Worm (Caenorhabditis elegans) whole organism, early embryonic: ENCODE measurements around the gene tbp-1.
"Not testable (repeated sequence)": the region's sequence is repeated elsewhere in the genome, so short reads cannot be mapped to it uniquely, and the experiment has no call there.

Experiments used
- B0310.2 ChIP-seq: sonication (generic microtip); optimal IDR thresholded peaks from 2 replicates; lab custom pipeline; 2016; ENCODE audit warnings: mild to moderate bottlenecking, missing genetic modification characterization, missing compliant biosample characterization
- ama-1 ChIP-seq: fragments of 150-350 bp; optimal IDR thresholded peaks from 2 replicates; lab custom pipeline; 2014
- flt-1 ChIP-seq: fragments of 200-800 bp; sonication (Bioruptor generic); IDR thresholded peaks from 2 replicates; pipeline ENCODE4 v1.3.6; 2022; ENCODE audit warnings: missing genetic modification characterization, missing compliant biosample characterization
- hnd-1 ChIP-seq: sonication (generic microtip); optimal IDR thresholded peaks from 2 replicates; lab custom pipeline; 2016; ENCODE audit warnings: missing genetic modification characterization, missing compliant biosample characterization
- scrt-1 ChIP-seq: fragments of 200-800 bp; sonication (Bioruptor generic); IDR thresholded peaks from 2 replicates; pipeline ENCODE4 v1.3.6; 2022; ENCODE audit warnings: missing genetic modification characterization, missing compliant biosample characterization
- sea-1 ChIP-seq: fragments of 200-800 bp; sonication (Bioruptor generic); conservative IDR thresholded peaks from 2 replicates; pipeline ENCODE4 v1.3.6; 2022; ENCODE audit warnings: missing genetic modification characterization, missing compliant biosample characterization
- tra-4 ChIP-seq: sonication (generic microtip); optimal IDR thresholded peaks from 2 replicates; lab custom pipeline; 2017; ENCODE audit warnings: missing genetic modification characterization, missing compliant biosample characterization

DNA sequence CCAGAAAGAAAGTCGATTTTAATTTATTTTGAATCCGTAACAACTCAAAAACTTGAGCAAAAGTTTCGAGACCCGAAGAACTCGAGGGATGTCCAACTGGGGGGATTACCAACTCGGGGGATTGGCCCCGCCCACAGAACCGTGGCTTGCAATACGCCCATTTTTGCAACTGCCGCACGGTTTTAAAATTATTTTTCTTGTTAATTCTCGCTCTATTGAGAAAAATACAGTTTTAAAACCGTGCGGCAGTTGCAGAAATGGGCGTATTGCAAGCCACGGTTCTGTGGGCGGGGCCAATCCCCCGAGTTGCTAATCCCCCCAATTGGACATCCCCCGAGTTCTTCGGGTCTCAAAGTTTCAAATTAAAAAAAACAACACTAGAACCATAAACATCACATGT lies 2.7 kb downstream of the tbp-1 start:
- not testable (repeated sequence) for TF ChIP-seq scrt-1 (GFP tag; lab: Robert Waterston, UW); hnd-1; ama-1 (lab: Kevin White, UChicago); B0310.2 (tag; lab: Kevin White, UChicago); sea-1 (GFP tag; lab: Robert Waterston, UW); tra-4 (tag; lab: Kevin White, UChicago); flt-1 (GFP tag; lab: Robert Waterston, UW)
